Fruit fly (Drosophila melanogaster) whole organism, pupa: ENCODE results near the gene Zip102B.

Experiments used
- CG10348 ChIP-seq: fragments of 200-800 bp; sonication (Bioruptor generic); IDR thresholded peaks from 2 replicates; pipeline ENCODE4 v1.3.6; 2022; ENCODE audit warnings: missing biosample characterization, missing genetic modification characterization
- CG12605 ChIP-seq: fragments of 200-800 bp; sonication (Bioruptor generic); IDR thresholded peaks from 2 replicates; pipeline ENCODE4 v1.3.6; 2022; ENCODE audit warnings: missing biosample characterization, missing genetic modification characterization
- CG13204 ChIP-seq: fragments of 200-800 bp; sonication (Bioruptor generic); optimal IDR thresholded peaks from 2 replicates; lab custom pipeline; 2018; ENCODE audit warnings: missing biosample characterization, mild to moderate bottlenecking, missing genetic modification characterization, moderate library complexity
- CG15710 ChIP-seq: fragments of 200-800 bp; sonication (Bioruptor generic); optimal IDR thresholded peaks from 2 replicates; lab custom pipeline; 2018; ENCODE audit warnings: missing biosample characterization, mild to moderate bottlenecking, missing genetic modification characterization, moderate library complexity
- CG17806 ChIP-seq: fragments of 200-800 bp; sonication (Bioruptor generic); optimal IDR thresholded peaks from 2 replicates; lab custom pipeline; 2018; ENCODE audit warnings: missing biosample characterization, mild to moderate bottlenecking, missing genetic modification characterization, moderate library complexity
- CG32121 ChIP-seq: fragments of 200-800 bp; sonication (Bioruptor generic); IDR thresholded peaks from 2 replicates; pipeline ENCODE4 v1.3.6; 2022; ENCODE audit warnings: missing biosample characterization, missing genetic modification characterization
- CG34367 ChIP-seq: fragments of 200-800 bp; sonication (Bioruptor generic); optimal IDR thresholded peaks from 2 replicates; lab custom pipeline; 2018; ENCODE audit warnings: missing biosample characterization, mild to moderate bottlenecking, missing genetic modification characterization
- CG4496 ChIP-seq: fragments of 200-800 bp; sonication (Bioruptor generic); IDR thresholded peaks from 3 replicates; pipeline ENCODE4 v1.3.6; 2022; ENCODE audit warnings: missing biosample characterization, missing genetic modification characterization
- CG8159 ChIP-seq: fragments of 200-800 bp; sonication (Bioruptor generic); optimal IDR thresholded peaks from 3 replicates; lab custom pipeline; 2018; ENCODE audit warnings: missing biosample characterization, mild to moderate bottlenecking, missing genetic modification characterization, moderate library complexity
- CG8301 ChIP-seq: fragments of 200-800 bp; sonication (Bioruptor generic); optimal IDR thresholded peaks from 2 replicates; lab custom pipeline; 2018; ENCODE audit warnings: missing biosample characterization, mild to moderate bottlenecking, missing genetic modification characterization
- CG9948 ChIP-seq: fragments of 200-800 bp; sonication (Bioruptor generic); optimal IDR thresholded peaks from 2 replicates; lab custom pipeline; 2018; ENCODE audit warnings: missing biosample characterization, mild to moderate bottlenecking, missing genetic modification characterization, moderate library complexity
- EcR ChIP-seq: fragments of 200-800 bp; sonication (Bioruptor generic); optimal IDR thresholded peaks from 3 replicates; lab custom pipeline; 2019; ENCODE audit warnings: missing biosample characterization, missing genetic modification characterization, mild to moderate bottlenecking, moderate library complexity, missing genetic modification reagents
- Pif1A ChIP-seq: fragments of 200-800 bp; sonication (Bioruptor generic); optimal IDR thresholded peaks from 3 replicates; lab custom pipeline; 2016; ENCODE audit warnings: missing biosample characterization, missing genetic modification characterization
- gl ChIP-seq: fragments of 200-800 bp; sonication (Bioruptor generic); optimal IDR thresholded peaks from 2 replicates; lab custom pipeline; 2018; ENCODE audit warnings: missing biosample characterization, mild to moderate bottlenecking, missing genetic modification characterization
- rn ChIP-seq: fragments of 200-800 bp; sonication (Bioruptor generic); IDR thresholded peaks from 2 replicates; pipeline ENCODE4 v1.3.6; 2022; ENCODE audit warnings: missing biosample characterization, missing genetic modification characterization

The Zip102B gene

DNA sequence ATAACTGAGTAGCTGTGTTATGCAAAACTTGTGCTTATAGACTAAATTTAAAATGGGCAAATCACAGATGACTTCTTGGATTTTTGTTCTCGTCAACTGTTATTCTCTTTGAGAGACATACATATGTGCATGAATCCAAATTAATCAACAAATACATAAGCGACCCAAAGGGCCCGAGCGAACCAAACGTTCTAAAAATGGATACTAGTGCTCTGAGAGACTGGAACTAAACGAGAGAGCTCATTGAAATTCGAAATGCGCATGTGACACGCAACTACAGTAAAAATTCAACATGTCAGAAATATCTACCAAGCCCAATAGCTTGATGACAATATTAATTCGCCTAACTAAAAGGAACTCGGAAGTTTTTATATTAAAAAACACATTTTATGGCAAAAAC, 37.6 kb downstream of the Zip102B start, which contains the start of gene NfI:
Gene NfI (minus strand): TSS at position 45 of the 400 bp plus-strand sequence.
- no peak for TF ChIP-seq CG10348 (GFP tag; lab: Robert Waterston, UW)
- TF ChIP-seq gl (tag; lab: Kevin White, UChicago): no peak
- TF ChIP-seq CG8301 (tag; lab: Kevin White, UChicago): no peak
- TF ChIP-seq CG17806 (tag; lab: Kevin White, UChicago): no peak
- TF ChIP-seq CG15710 (tag; lab: Kevin White, UChicago): no peak
- no peak for TF ChIP-seq CG9948
- TF ChIP-seq CG8159 (tag; lab: Kevin White, UChicago): no peak
- TF ChIP-seq CG34367 (tag; lab: Kevin White, UChicago): no peak
- TF ChIP-seq CG4496 (GFP tag; lab: Robert Waterston, UW): no peak

DNA sequence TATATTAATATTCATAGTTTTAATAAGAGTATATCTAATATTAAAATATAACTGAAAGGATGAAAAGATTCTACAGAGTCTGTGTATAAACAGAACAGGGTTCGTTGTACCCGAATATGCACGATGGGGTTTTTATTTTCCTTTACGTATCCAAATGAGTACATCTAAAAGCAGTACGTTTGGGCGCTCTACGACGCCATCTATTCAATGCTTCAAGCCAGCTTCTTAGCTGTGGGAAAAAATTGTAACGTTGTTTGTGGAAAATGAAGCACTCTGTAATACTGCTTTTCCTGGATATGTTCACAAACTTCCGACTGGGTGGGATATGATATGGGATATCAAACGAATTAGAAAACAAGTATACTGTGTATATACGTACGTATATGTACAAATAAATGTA, 39.2 kb downstream of the Zip102B start:
- TF ChIP-seq CG32121: no peak

dm6 chr4:261484-262070, 52.3 kb downstream of the Zip102B start:
- TF ChIP-seq rn (no peak), EcR (GFP tag; lab: Kevin White, UChicago) (no peak), CG8301 (tag; lab: Kevin White, UChicago) (no peak), CG12605 (GFP tag; lab: Robert Waterston, UW) (no peak), Pif1A (GFP tag; lab: Kevin White, UChicago) (no peak), CG13204 (GFP tag; lab: Kevin White, UChicago) (no peak), CG9948 (no peak), CG10348 (GFP tag; lab: Robert Waterston, UW) (no peak), CG32121 (no peak), CG17806 (tag; lab: Kevin White, UChicago) (no peak)
- TF ChIP-seq, all 21 proteins: peak for 0
